Worm (Caenorhabditis elegans) whole organism, L3 larva: Measurements from ENCODE around the gene pkn-1.

Experiments
- R02D3.7 ChIP-seq: fragments of 150-350 bp; optimal IDR thresholded peaks from 2 replicates; lab custom pipeline; 2014; ENCODE audit warnings: missing biosample characterization, missing genetic modification characterization
- ZK546.5 ChIP-seq: sonication (generic microtip); optimal IDR thresholded peaks from 2 replicates; lab custom pipeline; 2017; ENCODE audit warnings: missing biosample characterization, missing genetic modification characterization
- aly-2 ChIP-seq: fragments of 150-350 bp; optimal IDR thresholded peaks from 2 replicates; lab custom pipeline; 2014; ENCODE audit warnings: missing biosample characterization, missing genetic modification characterization
- ama-1 ChIP-seq: fragments of 150-350 bp; optimal IDR thresholded peaks from 2 replicates; lab custom pipeline; 2018
- ceh-16 ChIP-seq: sonication (generic microtip); optimal IDR thresholded peaks from 2 replicates; lab custom pipeline; 2017; ENCODE audit warnings: missing biosample characterization, missing genetic modification characterization
- ceh-28 ChIP-seq: fragments of 150-350 bp; optimal IDR thresholded peaks from 2 replicates; lab custom pipeline; 2014; ENCODE audit warnings: missing biosample characterization, missing genetic modification reagents, missing genetic modification characterization
- ceh-82 ChIP-seq: fragments of 150-350 bp; optimal IDR thresholded peaks from 2 replicates; lab custom pipeline; 2014; ENCODE audit warnings: missing biosample characterization, missing genetic modification characterization
- ceh-9 ChIP-seq: sonication (generic microtip); optimal IDR thresholded peaks from 2 replicates; lab custom pipeline; 2018; ENCODE audit warnings: missing biosample characterization, missing genetic modification characterization
- daf-12 ChIP-seq: fragments of 150-350 bp; optimal IDR thresholded peaks from 2 replicates; lab custom pipeline; 2014; ENCODE audit warnings: missing biosample characterization, missing genetic modification reagents, missing genetic modification characterization
- egl-27 ChIP-seq: sonication (generic microtip); optimal IDR thresholded peaks from 4 replicates; lab custom pipeline; 2017; ENCODE audit warnings: missing biosample characterization, missing genetic modification reagents, missing genetic modification characterization
- egl-5 ChIP-seq: fragments of 150-350 bp; optimal IDR thresholded peaks from 2 replicates; lab custom pipeline; 2017; ENCODE audit warnings: missing biosample characterization, missing genetic modification reagents, missing genetic modification characterization, inconsistent platforms
- elt-1 ChIP-seq: fragments of 150-350 bp; optimal IDR thresholded peaks from 2 replicates; lab custom pipeline; 2014; ENCODE audit warnings: missing biosample characterization, missing genetic modification characterization
- elt-3 ChIP-seq, 3 experiments: fragments of 150-350 bp in 1 of 3; sonication (generic microtip) in 2 of 3; optimal IDR thresholded peaks; 2 replicates in 2 of 3; 4 replicates in 1 of 3; lab custom pipeline; 2014 to 2017; ENCODE audit warnings: missing biosample characterization in 3 of 3, missing genetic modification characterization in 3 of 3
- eor-1 ChIP-seq, 2 experiments: fragments of 150-350 bp; optimal IDR thresholded peaks; 2 replicates each; lab custom pipeline; 2014 to 2018; ENCODE audit warnings: missing biosample characterization in 2 of 2, missing genetic modification characterization in 2 of 2
- fkh-10 ChIP-seq: sonication (generic microtip); optimal IDR thresholded peaks from 2 replicates; lab custom pipeline; 2017; ENCODE audit warnings: missing biosample characterization, missing genetic modification reagents, missing genetic modification characterization
- fkh-2 ChIP-seq: fragments of 150-350 bp; optimal IDR thresholded peaks from 2 replicates; lab custom pipeline; 2014; ENCODE audit warnings: missing biosample characterization, missing genetic modification reagents, missing genetic modification characterization
- fos-1 ChIP-seq: fragments of 150-350 bp; optimal IDR thresholded peaks from 2 replicates; lab custom pipeline; 2014; ENCODE audit warnings: missing biosample characterization, missing genetic modification characterization
- hmg-11 ChIP-seq: sonication (generic microtip); optimal IDR thresholded peaks from 2 replicates; lab custom pipeline; 2016; ENCODE audit warnings: missing genetic modification characterization, missing compliant biosample characterization
- jun-1 ChIP-seq: fragments of 150-350 bp; optimal IDR thresholded peaks from 2 replicates; lab custom pipeline; 2014; ENCODE audit warnings: missing biosample characterization, missing genetic modification reagents, missing genetic modification characterization
- lin-15B ChIP-seq: fragments of 150-350 bp; optimal IDR thresholded peaks from 2 replicates; lab custom pipeline; 2014; ENCODE audit warnings: missing biosample characterization, missing genetic modification characterization
- lsy-12 ChIP-seq: sonication (generic microtip); optimal IDR thresholded peaks from 2 replicates; lab custom pipeline; 2016; ENCODE audit warnings: mild to moderate bottlenecking, missing genetic modification characterization, missing compliant biosample characterization
- mdl-1 ChIP-seq: fragments of 150-350 bp; optimal IDR thresholded peaks from 2 replicates; lab custom pipeline; 2014; ENCODE audit warnings: missing biosample characterization, missing genetic modification characterization
- mml-1 ChIP-seq: fragments of 150-350 bp; sonication (generic microtip); optimal IDR thresholded peaks from 3 replicates; lab custom pipeline; 2014; ENCODE audit warnings: missing biosample characterization, missing genetic modification characterization
- nfya-1 ChIP-seq: sonication (generic microtip); optimal IDR thresholded peaks from 2 replicates; lab custom pipeline; 2017; ENCODE audit warnings: missing genetic modification characterization, mild to moderate bottlenecking, missing compliant biosample characterization, antibody characterized with exemption, moderate library complexity; ENCODE audit not compliant: insufficient read depth
- nhr-11 ChIP-seq: fragments of 150-350 bp; optimal IDR thresholded peaks from 2 replicates; lab custom pipeline; 2014; ENCODE audit warnings: missing biosample characterization, missing genetic modification characterization
- nhr-12 ChIP-seq: fragments of 150-350 bp; optimal IDR thresholded peaks from 2 replicates; lab custom pipeline; 2014; ENCODE audit warnings: missing biosample characterization, missing genetic modification characterization
- nhr-23 ChIP-seq: fragments of 150-350 bp; optimal IDR thresholded peaks from 2 replicates; lab custom pipeline; 2014; ENCODE audit warnings: missing biosample characterization, missing genetic modification reagents, missing genetic modification characterization
- nhr-237 ChIP-seq: fragments of 150-350 bp; optimal IDR thresholded peaks from 2 replicates; lab custom pipeline; 2014; ENCODE audit warnings: missing biosample characterization, missing genetic modification characterization
- nhr-25 ChIP-seq: sonication (generic microtip); optimal IDR thresholded peaks from 2 replicates; lab custom pipeline; 2017; ENCODE audit warnings: missing biosample characterization, missing genetic modification characterization
- nhr-28 ChIP-seq: fragments of 150-350 bp; optimal IDR thresholded peaks from 2 replicates; lab custom pipeline; 2014; ENCODE audit warnings: missing biosample characterization, missing genetic modification characterization
- nhr-43 ChIP-seq: sonication (generic microtip); optimal IDR thresholded peaks from 2 replicates; lab custom pipeline; 2016; ENCODE audit warnings: mild to moderate bottlenecking, missing genetic modification characterization, missing compliant biosample characterization; ENCODE audit not compliant: poor library complexity, severe bottlenecking
- nhr-76 ChIP-seq: fragments of 150-350 bp; sonication (generic microtip); optimal IDR thresholded peaks from 5 replicates; lab custom pipeline; 2014; ENCODE audit warnings: missing biosample characterization, missing genetic modification characterization
- pha-4 ChIP-seq: fragments of 150-350 bp; optimal IDR thresholded peaks from 2 replicates; lab custom pipeline; 2014; ENCODE audit warnings: missing biosample characterization, missing genetic modification reagents, missing genetic modification characterization
- pqm-1 ChIP-seq: fragments of 150-350 bp; optimal IDR thresholded peaks from 2 replicates; lab custom pipeline; 2017; ENCODE audit warnings: missing biosample characterization, missing genetic modification characterization, inconsistent platforms
- sea-2 ChIP-seq: fragments of 150-350 bp; sonication (generic microtip); optimal IDR thresholded peaks from 4 replicates; lab custom pipeline; 2014; ENCODE audit warnings: missing biosample characterization, missing genetic modification reagents, missing genetic modification characterization
- snpc-4 ChIP-seq: fragments of 150-350 bp; optimal IDR thresholded peaks from 2 replicates; lab custom pipeline; 2014; ENCODE audit warnings: missing biosample characterization, missing genetic modification characterization
- tbx-2 ChIP-seq: sonication (generic microtip); optimal IDR thresholded peaks from 2 replicates; lab custom pipeline; 2016; ENCODE audit warnings: mild to moderate bottlenecking, missing genetic modification characterization, missing compliant biosample characterization
- unc-39 ChIP-seq: sonication (generic microtip); optimal IDR thresholded peaks from 4 replicates; lab custom pipeline; 2017; ENCODE audit warnings: missing biosample characterization, missing genetic modification characterization
- unc-62 ChIP-seq: fragments of 150-350 bp; sonication (generic microtip); optimal IDR thresholded peaks from 4 replicates; lab custom pipeline; 2014; ENCODE audit warnings: missing biosample characterization, missing genetic modification reagents, missing genetic modification characterization
- zag-1 ChIP-seq: fragments of 150-350 bp; optimal IDR thresholded peaks from 2 replicates; lab custom pipeline; 2014; ENCODE audit warnings: missing biosample characterization, missing genetic modification characterization
- ztf-11 ChIP-seq: fragments of 150-350 bp; optimal IDR thresholded peaks from 2 replicates; lab custom pipeline; 2014; ENCODE audit warnings: missing biosample characterization, missing genetic modification characterization
- ztf-4 ChIP-seq: fragments of 150-350 bp; optimal IDR thresholded peaks from 2 replicates; lab custom pipeline; 2014; ENCODE audit warnings: missing biosample characterization, missing genetic modification characterization

Gene pkn-1

ce11 chrX:10406203-10406602 lies 9.2 kb downstream of the pkn-1 start, which contains the start of gene gur-3:
TSS of gene gur-3 (minus strand) at chrX:10406303.
- TF ChIP-seq mml-1 (tag; lab: Kevin White, UChicago) = no peak
- TF ChIP-seq elt-1 (tag; lab: Kevin White, UChicago) = no peak
- no peak for TF ChIP-seq ZK546.5 (tag; lab: Kevin White, UChicago)
- TF ChIP-seq pha-4 (tag; lab: Kevin White, UChicago) = no peak
- no peak for TF ChIP-seq lsy-12
- no peak for TF ChIP-seq pqm-1 (tag; lab: Kevin White, UChicago)
- TF ChIP-seq ztf-11 (tag; lab: Kevin White, UChicago) = no peak
- TF ChIP-seq egl-5 = no peak
- TF ChIP-seq sea-2 (GFP tag; lab: Kevin White, UChicago) = no peak
- no peak for TF ChIP-seq zag-1 (tag; lab: Kevin White, UChicago)
- no peak for TF ChIP-seq ceh-82 (tag; lab: Kevin White, UChicago)
- no peak for TF ChIP-seq ceh-9 (tag; lab: Kevin White, UChicago)
- TF ChIP-seq, all 47 proteins: peak for 0

- TF ChIP-seq nhr-11 (tag; lab: Kevin White, UChicago) (no peak), fos-1 (tag; lab: Kevin White, UChicago) (no peak), pqm-1 (tag; lab: Kevin White, UChicago) (no peak), nhr-43 (tag; lab: Kevin White, UChicago) (no peak), nhr-25 (no peak), lin-15B (tag; lab: Kevin White, UChicago) (no peak), unc-62 (no peak), tbx-2 (tag; lab: Kevin White, UChicago) (no peak), fkh-2 (tag; lab: Kevin White, UChicago) (no peak), sea-2 (GFP tag; lab: Kevin White, UChicago) (no peak), ZK546.5 (tag; lab: Kevin White, UChicago) (no peak), ama-1 (no peak), lsy-12 (no peak), nhr-12 (no peak)
Measured at ce11 chrX:10406850-10407249, 9.8 kb downstream of the pkn-1 start, which contains the start of gene ZC504.1. TSS of gene ZC504.1 (plus strand) at chrX:10407150.

DNA sequence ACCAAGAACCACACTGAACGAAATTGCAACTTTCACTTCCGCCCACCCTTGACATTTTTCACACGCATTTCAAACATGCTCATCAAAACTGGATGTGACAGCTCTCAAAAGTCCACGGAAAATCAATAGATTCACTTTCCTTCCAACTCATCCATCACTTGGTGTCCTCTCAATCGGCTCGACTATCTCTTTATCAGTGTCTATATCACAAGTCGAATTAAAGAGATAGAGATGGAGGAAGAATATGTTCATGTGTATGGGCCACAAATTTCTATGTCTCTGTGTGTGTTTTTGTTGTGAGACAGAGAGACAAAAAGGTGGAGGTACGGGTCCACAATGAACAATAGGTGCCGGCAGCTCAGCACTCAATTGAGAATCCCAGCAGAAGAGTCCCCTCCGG lies 13.5 kb downstream of the pkn-1 start:
- no peak for TF ChIP-seq daf-12
- no peak for TF ChIP-seq ceh-82 (tag; lab: Kevin White, UChicago)
- TF ChIP-seq ama-1 = no peak
- no peak for TF ChIP-seq nhr-76 (tag; lab: Kevin White, UChicago)

ce11 chrX:10412425-10412824 lies 15.4 kb downstream of the pkn-1 start, which contains the start of gene acr-8:
TSS of gene acr-8 (plus strand) at chrX:10412725.
- TF ChIP-seq ama-1 (no peak), daf-12 (no peak), egl-5 (no peak)
- TF ChIP-seq, all 47 proteins: peak for 0

DNA sequence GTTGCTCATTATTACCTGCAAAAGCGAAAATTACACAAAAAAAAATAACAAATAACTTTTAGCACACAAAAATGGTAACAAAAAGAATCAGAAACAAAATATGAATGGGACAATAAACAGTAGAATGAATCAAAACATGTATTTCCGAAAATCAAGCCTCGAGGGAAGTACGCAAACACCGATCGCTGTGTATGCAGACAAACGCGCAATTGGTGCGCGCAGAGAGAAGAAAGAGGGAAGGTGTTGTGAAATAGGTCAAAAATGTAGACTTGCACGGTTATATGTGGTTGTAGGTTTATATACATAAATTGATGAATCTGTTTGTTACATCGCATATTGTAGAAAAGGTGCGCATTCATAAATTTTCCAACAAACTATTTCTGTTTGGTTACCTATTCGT lies 22.7 kb downstream of the pkn-1 start, which contains the start of gene cdk-11.2:
Gene cdk-11.2 (minus strand): TSS at position 23 of the 400 bp plus-strand sequence.
- TF ChIP-seq nhr-23 (tag; lab: Kevin White, UChicago) (peak; percentile 85), nhr-28 (tag; lab: Kevin White, UChicago) (no peak), ztf-4 (tag; lab: Kevin White, UChicago) (no peak), fkh-2 (tag; lab: Kevin White, UChicago) (no peak), aly-2 (no peak), fos-1 (tag; lab: Kevin White, UChicago) (no peak), snpc-4 (tag; lab: Kevin White, UChicago) (peak; percentile 76), pqm-1 (tag; lab: Kevin White, UChicago) (peak; percentile 6), unc-39 (tag; lab: Kevin White, UChicago) (no peak), egl-27 (tag; lab: Kevin White, UChicago) (no peak), nhr-11 (tag; lab: Kevin White, UChicago) (no peak), unc-62 (no peak), ceh-28 (no peak), elt-1 (tag; lab: Kevin White, UChicago) (no peak), nhr-76 (tag; lab: Kevin White, UChicago) (no peak), tbx-2 (tag; lab: Kevin White, UChicago) (no peak), pha-4 (tag; lab: Kevin White, UChicago) (peak; percentile 78), nhr-43 (tag; lab: Kevin White, UChicago) (no peak), jun-1 (peak; percentile 29), ceh-9 (tag; lab: Kevin White, UChicago) (no peak), hmg-11 (peak; percentile 72), nhr-12 (no peak), ceh-16 (tag; lab: Kevin White, UChicago) (no peak), sea-2 (GFP tag; lab: Kevin White, UChicago) (peak; percentile 43), ceh-82 (tag; lab: Kevin White, UChicago) (no peak), ZK546.5 (tag; lab: Kevin White, UChicago) (no peak), mml-1 (tag; lab: Kevin White, UChicago) (no peak), R02D3.7 (peak; percentile 13), daf-12 (no peak), nfya-1 (tag; lab: Kevin White, UChicago) (peak; percentile 80), elt-3 (tag; optimal IDR thresholded peaks at IDR 0.05; lab: Kevin White, UChicago) (no peak), fkh-10 (GFP tag; lab: Kevin White, UChicago) (no peak), egl-5 (peak; percentile 57), eor-1 (tag; optimal IDR thresholded peaks at IDR 0.05; lab: Kevin White, UChicago) (no peak), nhr-237 (tag; lab: Kevin White, UChicago) (no peak), mdl-1 (no peak)
